Fruit fly (Drosophila melanogaster): ENCODE data around the gene CG13856.

The CG13856 gene

DNA sequence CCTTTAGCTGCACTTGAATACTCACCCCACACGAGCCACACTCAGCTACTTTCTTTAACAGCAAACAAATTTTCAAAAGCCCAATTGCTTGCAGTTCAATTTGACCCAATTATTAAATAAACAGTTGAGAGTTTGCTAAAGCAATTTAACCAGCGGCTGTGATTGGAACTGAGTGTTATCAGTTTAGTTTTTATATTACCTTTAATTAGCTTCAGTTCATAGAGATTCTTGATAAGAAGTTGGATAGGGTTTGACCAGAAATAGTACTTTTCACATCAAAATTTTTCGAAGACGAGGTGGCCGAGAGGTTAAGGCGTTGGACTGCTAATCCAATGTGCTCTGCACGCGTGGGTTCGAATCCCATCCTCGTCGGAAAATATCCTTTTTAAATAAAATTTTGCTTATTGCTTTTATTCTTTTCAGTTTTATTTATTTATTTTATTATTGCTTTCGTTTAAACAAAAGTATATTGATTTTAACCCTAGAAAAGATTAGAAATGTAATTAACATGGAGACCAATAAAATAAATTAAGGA is 6.2 kb upstream of the CG13856 start (continued):
- TF ChIP-seq nerfin-2 (GFP tag; IDR thresholded peaks at IDR 0.05; ENCODE audit: partially characterized antibody) (no peak), CG11398 (GFP tag; optimal IDR thresholded peaks at IDR 0.05) (no peak), amos (GFP tag; IDR thresholded peaks at IDR 0.05; ENCODE audit: partially characterized antibody) (peak; percentile 78; the same call in 1 of the 2 replicates), cg (GFP tag; optimal IDR thresholded peaks at IDR 0.05) (no peak), CG2199 (GFP tag; IDR thresholded peaks at IDR 0.05) (no peak), Stat92E (GFP tag; optimal IDR thresholded peaks at IDR 0.05) (no peak), CG17186 (GFP tag; optimal IDR thresholded peaks at IDR 0.05) (no peak), grn (GFP tag; optimal IDR thresholded peaks at IDR 0.05) (peak; percentile 73), Fer2 (tag; optimal IDR thresholded peaks at IDR 0.05) (no peak), CG10274 (GFP tag; optimal IDR thresholded peaks at IDR 0.05) (no peak), CG11085 (GFP tag; IDR thresholded peaks at IDR 0.05) (no peak), mld (GFP tag; IDR thresholded peaks at IDR 0.05; ENCODE audit: partially characterized antibody) (0 out of 3 replicates have a peak, but pooled peaks have one; percentile 31), CG6791 (GFP tag; IDR thresholded peaks at IDR 0.05; ENCODE audit: partially characterized antibody) (peak; percentile 74), nerfin-1 (tag; optimal IDR thresholded peaks at IDR 0.05) (no peak), gfzf (GFP tag; optimal IDR thresholded peaks at IDR 0.05) (no peak), zfh1 (GFP tag; IDR thresholded peaks at IDR 0.05) (no peak), Opbp (GFP tag; IDR thresholded peaks at IDR 0.05; ENCODE audit: partially characterized antibody) (peak; percentile 55; the same call in 1 of the 3 replicates), zen (tag; optimal IDR thresholded peaks at IDR 0.05) (no peak), Fer1 (GFP tag; optimal IDR thresholded peaks at IDR 0.05) (no peak), Atf-2 (GFP tag; optimal IDR thresholded peaks at IDR 0.05) (no peak), BtbVII (GFP tag; optimal IDR thresholded peaks at IDR 0.05) (no peak), ash1 (GFP tag; optimal IDR thresholded peaks at IDR 0.05) (no peak), tin (GFP tag; optimal IDR thresholded peaks at IDR 0.05) (no peak), dmrt99B (tag; optimal IDR thresholded peaks at IDR 0.05) (no peak), CG4730 (GFP tag; IDR thresholded peaks at IDR 0.05) (no peak), CG13296 (GFP tag; optimal IDR thresholded peaks at IDR 0.05) (no peak), knrl (GFP tag; IDR thresholded peaks at IDR 0.05; ENCODE audit: partially characterized antibody) (no peak; the same call in 2 of the 3 replicates), CG8290 (GFP tag; optimal IDR thresholded peaks at IDR 0.05) (no peak), CG8290 (tag; optimal IDR thresholded peaks at IDR 0.05) (peak in 1 of 2 experiments; percentile 22), Ssrp (tag; optimal IDR thresholded peaks at IDR 0.05) (no peak), Asciz (GFP tag; optimal IDR thresholded peaks at IDR 0.05) (no peak), CG16813 (GFP tag; IDR thresholded peaks at IDR 0.05; ENCODE audit: partially characterized antibody) (peak; percentile 66), vvl (GFP tag; IDR thresholded peaks at IDR 0.05) (no peak), CG14860 (GFP tag; IDR thresholded peaks at IDR 0.05; ENCODE audit: partially characterized antibody) (0 out of 3 replicates have a peak, but pooled peaks have one; percentile 35), Scr (GFP tag; IDR thresholded peaks at IDR 0.05; ENCODE audit: partially characterized antibody) (peak; percentile 7; the same call in 1 of the 2 replicates), CG10431 (GFP tag; optimal IDR thresholded peaks at IDR 0.05) (no peak), Bgb (GFP tag; IDR thresholded peaks at IDR 0.05; ENCODE audit: partially characterized antibody) (peak; percentile 50; the same call in 1 of the 2 replicates), CG12744 (GFP tag; optimal IDR thresholded peaks at IDR 0.05) (no peak), CG13123 (GFP tag; optimal IDR thresholded peaks at IDR 0.05) (no peak), dmrt11E (tag; optimal IDR thresholded peaks at IDR 0.05) (no peak), Bdp1 (GFP tag; optimal IDR thresholded peaks at IDR 0.05) (peak; percentile 94), CG10543 (GFP tag; optimal IDR thresholded peaks at IDR 0.05) (no peak), CG6254 (GFP tag; optimal IDR thresholded peaks at IDR 0.05) (no peak), CG5245 (GFP tag; optimal IDR thresholded peaks at IDR 0.05) (no peak), Med (GFP tag) (peak; percentile 25), exex (tag; optimal IDR thresholded peaks at IDR 0.05) (peak; percentile 88)
